Fruit fly (Drosophila melanogaster) whole organism, pupa: ENCODE data around the gene Acam.

ENCODE experiments used
- CG10348 ChIP-seq: fragments of 200-800 bp; sonication (Bioruptor generic); IDR thresholded peaks from 2 replicates; pipeline ENCODE4 v1.3.6; 2022; ENCODE audit warnings: missing biosample characterization, missing genetic modification characterization
- CG12605 ChIP-seq: fragments of 200-800 bp; sonication (Bioruptor generic); IDR thresholded peaks from 2 replicates; pipeline ENCODE4 v1.3.6; 2022; ENCODE audit warnings: missing biosample characterization, missing genetic modification characterization
- CG13204 ChIP-seq: fragments of 200-800 bp; sonication (Bioruptor generic); optimal IDR thresholded peaks from 2 replicates; lab custom pipeline; 2018; ENCODE audit warnings: missing biosample characterization, mild to moderate bottlenecking, missing genetic modification characterization, moderate library complexity
- CG14655 ChIP-seq: fragments of 200-800 bp; sonication (Bioruptor generic); optimal IDR thresholded peaks from 3 replicates; lab custom pipeline; 2017; ENCODE audit warnings: mild to moderate bottlenecking, missing biosample characterization, missing genetic modification reagents, missing genetic modification characterization
- CG15710 ChIP-seq: fragments of 200-800 bp; sonication (Bioruptor generic); optimal IDR thresholded peaks from 2 replicates; lab custom pipeline; 2018; ENCODE audit warnings: missing biosample characterization, mild to moderate bottlenecking, missing genetic modification characterization, moderate library complexity
- CG17806 ChIP-seq: fragments of 200-800 bp; sonication (Bioruptor generic); optimal IDR thresholded peaks from 2 replicates; lab custom pipeline; 2018; ENCODE audit warnings: missing biosample characterization, mild to moderate bottlenecking, missing genetic modification characterization, moderate library complexity
- CG32121 ChIP-seq: fragments of 200-800 bp; sonication (Bioruptor generic); IDR thresholded peaks from 2 replicates; pipeline ENCODE4 v1.3.6; 2022; ENCODE audit warnings: missing biosample characterization, missing genetic modification characterization
- CG34367 ChIP-seq: fragments of 200-800 bp; sonication (Bioruptor generic); optimal IDR thresholded peaks from 2 replicates; lab custom pipeline; 2018; ENCODE audit warnings: missing biosample characterization, mild to moderate bottlenecking, missing genetic modification characterization
- CG4496 ChIP-seq: fragments of 200-800 bp; sonication (Bioruptor generic); IDR thresholded peaks from 3 replicates; pipeline ENCODE4 v1.3.6; 2022; ENCODE audit warnings: missing biosample characterization, missing genetic modification characterization
- CG8159 ChIP-seq: fragments of 200-800 bp; sonication (Bioruptor generic); optimal IDR thresholded peaks from 3 replicates; lab custom pipeline; 2018; ENCODE audit warnings: missing biosample characterization, mild to moderate bottlenecking, missing genetic modification characterization, moderate library complexity
- CG8301 ChIP-seq: fragments of 200-800 bp; sonication (Bioruptor generic); optimal IDR thresholded peaks from 2 replicates; lab custom pipeline; 2018; ENCODE audit warnings: missing biosample characterization, mild to moderate bottlenecking, missing genetic modification characterization
- CG9948 ChIP-seq: fragments of 200-800 bp; sonication (Bioruptor generic); optimal IDR thresholded peaks from 2 replicates; lab custom pipeline; 2018; ENCODE audit warnings: missing biosample characterization, mild to moderate bottlenecking, missing genetic modification characterization, moderate library complexity
- D1 ChIP-seq: fragments of 200-800 bp; sonication (Bioruptor generic); optimal IDR thresholded peaks from 2 replicates; lab custom pipeline; 2018; ENCODE audit warnings: missing biosample characterization, mild to moderate bottlenecking, missing genetic modification characterization, moderate library complexity
- EcR ChIP-seq: fragments of 200-800 bp; sonication (Bioruptor generic); optimal IDR thresholded peaks from 3 replicates; lab custom pipeline; 2019; ENCODE audit warnings: missing biosample characterization, missing genetic modification characterization, mild to moderate bottlenecking, moderate library complexity, missing genetic modification reagents
- Ets98B ChIP-seq: fragments of 200-800 bp; sonication (Bioruptor generic); IDR thresholded peaks from 2 replicates; pipeline ENCODE4 v1.3.6; 2022; ENCODE audit warnings: missing biosample characterization, missing genetic modification characterization
- Pif1A ChIP-seq: fragments of 200-800 bp; sonication (Bioruptor generic); optimal IDR thresholded peaks from 3 replicates; lab custom pipeline; 2016; ENCODE audit warnings: missing biosample characterization, missing genetic modification characterization
- Pif1B ChIP-seq: fragments of 200-800 bp; sonication (Bioruptor generic); optimal IDR thresholded peaks from 3 replicates; lab custom pipeline; 2016; ENCODE audit warnings: missing biosample characterization, missing genetic modification characterization
- Snoo ChIP-seq: fragments of 200-800 bp; sonication (Bioruptor generic); optimal IDR thresholded peaks from 3 replicates; lab custom pipeline; 2017; ENCODE audit warnings: missing biosample characterization, mild to moderate bottlenecking, missing genetic modification characterization, inconsistent platforms
- fd96Ca ChIP-seq: fragments of 200-800 bp; sonication (Bioruptor generic); IDR thresholded peaks from 3 replicates; pipeline ENCODE4 v1.3.6; 2022; ENCODE audit warnings: missing biosample characterization, missing genetic modification characterization
- gl ChIP-seq: fragments of 200-800 bp; sonication (Bioruptor generic); optimal IDR thresholded peaks from 2 replicates; lab custom pipeline; 2018; ENCODE audit warnings: missing biosample characterization, mild to moderate bottlenecking, missing genetic modification characterization
- rn ChIP-seq: fragments of 200-800 bp; sonication (Bioruptor generic); IDR thresholded peaks from 2 replicates; pipeline ENCODE4 v1.3.6; 2022; ENCODE audit warnings: missing biosample characterization, missing genetic modification characterization

The Acam gene

dm6 chr3R:25806145-25806544 is 5.6 kb upstream of the Acam start, which contains the start of gene BG642167:
Gene BG642167, plus strand, starts transcription at chr3R:25806445.
- TF ChIP-seq CG4496 (GFP tag; lab: Robert Waterston, UW) (no peak), Pif1A (no peak), CG10348 (no peak), EcR (GFP tag; lab: Kevin White, UChicago) (no peak), fd96Ca (GFP tag; lab: Robert Waterston, UW) (no peak), CG14655 (GFP tag; lab: Kevin White, UChicago) (no peak), CG15710 (tag; lab: Kevin White, UChicago) (no peak), CG34367 (tag; lab: Kevin White, UChicago) (no peak)

dm6 chr3R:25810796-25811195 is 915 bp upstream of the Acam start, which contains the start of gene CG5024:
Gene CG5024, plus strand, starts transcription at chr3R:25811096.
- TF ChIP-seq D1 (tag; lab: Kevin White, UChicago) (no peak), fd96Ca (GFP tag; lab: Robert Waterston, UW) (no peak), CG8301 (tag; lab: Kevin White, UChicago) (no peak), CG32121 (no peak), CG17806 (tag; lab: Kevin White, UChicago) (no peak), CG10348 (no peak), CG34367 (tag; lab: Kevin White, UChicago) (no peak), EcR (GFP tag; lab: Kevin White, UChicago) (no peak), CG15710 (tag; lab: Kevin White, UChicago) (no peak), CG13204 (GFP tag; lab: Kevin White, UChicago) (no peak), CG12605 (GFP tag; lab: Robert Waterston, UW) (no peak), Pif1B (no peak), CG4496 (GFP tag; lab: Robert Waterston, UW) (no peak), CG8159 (tag; lab: Kevin White, UChicago) (no peak), Ets98B (GFP tag; lab: Robert Waterston, UW) (no peak)

- TF ChIP-seq D1 (tag; lab: Kevin White, UChicago) (no peak), CG10348 (no peak), CG8301 (tag; lab: Kevin White, UChicago) (no peak), CG34367 (tag; lab: Kevin White, UChicago) (no peak), CG32121 (no peak), CG12605 (GFP tag; lab: Robert Waterston, UW) (no peak), fd96Ca (GFP tag; lab: Robert Waterston, UW) (no peak), CG13204 (GFP tag; lab: Kevin White, UChicago) (no peak), EcR (GFP tag; lab: Kevin White, UChicago) (no peak), Pif1B (no peak), gl (tag; lab: Kevin White, UChicago) (no peak), CG8159 (tag; lab: Kevin White, UChicago) (no peak), Snoo (tag; lab: Kevin White, UChicago) (no peak), CG9948 (tag; lab: Kevin White, UChicago) (no peak), CG17806 (tag; lab: Kevin White, UChicago) (no peak)
Measured at dm6 chr3R:25815179-25815578, 3.5 kb downstream of the Acam start, which contains the start of gene CG14354. Gene CG14354, plus strand, starts transcription at chr3R:25815479.

dm6 chr3R:25829598-25829997 is 17.9 kb downstream of the Acam start, which contains the start of gene Mst57Dc:
Gene Mst57Dc, minus strand, starts transcription at chr3R:25829698.
- no peak for TF ChIP-seq CG9948 (tag; lab: Kevin White, UChicago)
- no peak for TF ChIP-seq CG15710 (tag; lab: Kevin White, UChicago)
- TF ChIP-seq Ets98B (GFP tag; lab: Robert Waterston, UW) = no peak
- TF ChIP-seq gl (tag; lab: Kevin White, UChicago) = no peak
- TF ChIP-seq D1 (tag; lab: Kevin White, UChicago) = no peak
- no peak for TF ChIP-seq fd96Ca (GFP tag; lab: Robert Waterston, UW)
- no peak for TF ChIP-seq CG34367 (tag; lab: Kevin White, UChicago)
- TF ChIP-seq CG13204 (GFP tag; lab: Kevin White, UChicago) = no peak
- no peak for TF ChIP-seq EcR (GFP tag; lab: Kevin White, UChicago)
- no peak for TF ChIP-seq CG14655 (GFP tag; lab: Kevin White, UChicago)
- TF ChIP-seq CG12605 (GFP tag; lab: Robert Waterston, UW) = no peak
- no peak for TF ChIP-seq CG8159 (tag; lab: Kevin White, UChicago)
- TF ChIP-seq Pif1A = no peak

dm6 chr3R:25830128-25830527 is 18.4 kb downstream of the Acam start, which contains the start of gene Sfp96F:
Gene Sfp96F, minus strand, starts transcription at chr3R:25830228.
- TF ChIP-seq CG10348 (no peak), CG17806 (tag; lab: Kevin White, UChicago) (no peak), fd96Ca (GFP tag; lab: Robert Waterston, UW) (no peak), CG32121 (no peak), rn (GFP tag; lab: Robert Waterston, UW) (no peak), Ets98B (GFP tag; lab: Robert Waterston, UW) (no peak), Pif1B (no peak), CG8301 (tag; lab: Kevin White, UChicago) (no peak), Pif1A (no peak), CG4496 (GFP tag; lab: Robert Waterston, UW) (no peak), EcR (GFP tag; lab: Kevin White, UChicago) (no peak), Snoo (tag; lab: Kevin White, UChicago) (no peak), D1 (tag; lab: Kevin White, UChicago) (no peak), CG15710 (tag; lab: Kevin White, UChicago) (no peak), CG13204 (GFP tag; lab: Kevin White, UChicago) (no peak), CG34367 (tag; lab: Kevin White, UChicago) (no peak), CG8159 (tag; lab: Kevin White, UChicago) (no peak)
- TF ChIP-seq, all 21 proteins: peak for 0

- TF ChIP-seq CG34367 (tag; lab: Kevin White, UChicago) = no peak
- TF ChIP-seq CG12605 (GFP tag; lab: Robert Waterston, UW) = no peak
- TF ChIP-seq CG15710 (tag; lab: Kevin White, UChicago) = no peak
- no peak for TF ChIP-seq CG13204 (GFP tag; lab: Kevin White, UChicago)
- no peak for TF ChIP-seq Snoo (tag; lab: Kevin White, UChicago)
- no peak for TF ChIP-seq Ets98B (GFP tag; lab: Robert Waterston, UW)
- TF ChIP-seq CG17806 (tag; lab: Kevin White, UChicago) = no peak
- TF ChIP-seq CG4496 (GFP tag; lab: Robert Waterston, UW) = no peak
- TF ChIP-seq fd96Ca (GFP tag; lab: Robert Waterston, UW) = no peak
- no peak for TF ChIP-seq CG32121
- TF ChIP-seq CG10348 = no peak
- no peak for TF ChIP-seq Pif1B
- no peak for TF ChIP-seq gl (tag; lab: Kevin White, UChicago)
- no peak for TF ChIP-seq Pif1A
- TF ChIP-seq rn (GFP tag; lab: Robert Waterston, UW) = no peak
- no peak for TF ChIP-seq CG8301 (tag; lab: Kevin White, UChicago)
Measured at dm6 chr3R:25830814-25831213, 19.1 kb downstream of the Acam start, which contains the start of gene Mst57Db. Gene Mst57Db, minus strand, starts transcription at chr3R:25830914.
